Worm (Caenorhabditis elegans): ENCODE measurements around the gene sra-13.

Gene sra-13

ce11 chrII:8450750-8451149, 43.3 kb downstream of the sra-13 start:
- TF ChIP-seq sea-2 (GFP tag; optimal IDR thresholded peaks at IDR 0.05) (no peak), elt-2 (tag; optimal IDR thresholded peaks at IDR 0.05) (no peak), nhr-67 (tag; optimal IDR thresholded peaks at IDR 0.05) (no peak), daf-12 (tag; optimal IDR thresholded peaks at IDR 0.05) (no peak), aly-2 (tag; optimal IDR thresholded peaks at IDR 0.05) (no peak), tbx-2 (tag; optimal IDR thresholded peaks at IDR 0.05) (no peak), pha-4 (tag; optimal IDR thresholded peaks at IDR 0.05) (peak; percentile 10)

DNA sequence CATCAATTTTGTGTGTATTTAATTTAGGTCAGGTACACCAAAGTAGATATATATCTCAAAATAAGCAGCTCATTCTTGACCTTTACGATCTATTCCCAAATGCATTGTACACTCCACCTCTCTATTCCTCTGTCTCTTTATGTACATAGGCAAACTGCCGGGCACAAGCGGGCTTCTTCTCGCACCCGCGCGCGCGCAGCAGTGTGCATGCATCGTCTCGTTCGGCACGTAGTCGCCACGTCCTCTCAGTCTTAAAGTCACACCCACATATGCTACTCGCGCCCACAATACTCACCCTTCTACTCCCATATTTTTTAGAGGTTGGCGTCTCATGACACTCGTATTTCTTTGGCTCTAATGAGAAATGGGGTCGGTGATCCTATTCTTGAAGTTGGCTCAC, 43.9 kb downstream of the sra-13 start:
- TF ChIP-seq lin-39 (tag; optimal IDR thresholded peaks at IDR 0.05) (peak; percentile 90), pha-4 (tag; optimal IDR thresholded peaks at IDR 0.05) (peak; percentile 73), eor-1 (tag; optimal IDR thresholded peaks at IDR 0.05) (no peak)

DNA sequence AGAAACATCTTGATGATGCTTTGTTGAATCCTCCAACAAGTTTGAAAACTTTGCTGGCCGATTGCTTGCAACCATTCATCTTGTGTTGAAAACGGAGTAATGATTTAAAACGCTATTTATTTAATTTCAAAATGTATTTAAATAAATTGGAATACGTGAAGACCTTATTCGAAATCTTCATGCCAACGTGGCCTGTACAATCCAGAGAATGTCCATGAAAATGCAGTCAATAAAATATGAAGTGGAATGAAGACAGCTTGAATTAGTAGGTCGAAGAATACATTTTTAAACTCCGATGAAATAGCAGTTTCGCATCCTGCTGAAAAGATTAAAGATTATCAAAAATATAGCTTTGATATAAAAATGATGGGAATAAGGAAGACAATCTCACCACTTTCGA, 47.0 kb downstream of the sra-13 start, which contains the start of gene F22B5.5:
TSS of gene F22B5.5 (minus strand) at position 101 of the 400 bp plus-strand sequence.
- no peak for TF ChIP-seq zag-1 (tag; optimal IDR thresholded peaks at IDR 0.05)
- TF ChIP-seq nhr-237 (tag; optimal IDR thresholded peaks at IDR 0.05), result no peak
- no peak for TF ChIP-seq lsy-12 (tag; optimal IDR thresholded peaks at IDR 0.05)
- no peak for TF ChIP-seq fkh-10 (GFP tag; optimal IDR thresholded peaks at IDR 0.05)
- no peak for TF ChIP-seq elt-3 (tag; optimal IDR thresholded peaks at IDR 0.05)
- TF ChIP-seq nhr-11 (tag; optimal IDR thresholded peaks at IDR 0.05), result no peak
- TF ChIP-seq ZK546.5 (tag; optimal IDR thresholded peaks at IDR 0.05), result no peak

ce11 chrII:8456094-8456493, 48.6 kb downstream of the sra-13 start, which contains the start of gene F22B5.6:
Gene F22B5.6, minus strand, starts transcription at chrII:8456194.
- no peak for TF ChIP-seq sea-2 (GFP tag; optimal IDR thresholded peaks at IDR 0.05)
- TF ChIP-seq nhr-12 (tag; optimal IDR thresholded peaks at IDR 0.05), result no peak
- no peak for TF ChIP-seq aly-2 (tag; optimal IDR thresholded peaks at IDR 0.05)
- no peak for TF ChIP-seq R02D3.7 (tag; optimal IDR thresholded peaks at IDR 0.05)
- no peak for TF ChIP-seq lin-39 (tag; optimal IDR thresholded peaks at IDR 0.05)
- TF ChIP-seq nhr-76 (tag; optimal IDR thresholded peaks at IDR 0.05), result no peak
- TF ChIP-seq daf-12 (tag; optimal IDR thresholded peaks at IDR 0.05), result no peak
- TF ChIP-seq nhr-237 (tag; optimal IDR thresholded peaks at IDR 0.05), result no peak
- TF ChIP-seq ceh-82 (tag; optimal IDR thresholded peaks at IDR 0.05), result no peak
- no peak for TF ChIP-seq pqm-1 (tag; optimal IDR thresholded peaks at IDR 0.05)
- no peak for TF ChIP-seq lin-15B (tag; optimal IDR thresholded peaks at IDR 0.05)

ce11 chrII:8456681-8457389, 49.4 kb downstream of the sra-13 start:
- no peak for TF ChIP-seq sea-2 (GFP tag; optimal IDR thresholded peaks at IDR 0.05)
- no peak for TF ChIP-seq skn-1 (tag; optimal IDR thresholded peaks at IDR 0.05)
- TF ChIP-seq unc-62 (GFP tag; optimal IDR thresholded peaks at IDR 0.05), result no peak
- no peak for TF ChIP-seq nhr-11 (tag; optimal IDR thresholded peaks at IDR 0.05)
- no peak for TF ChIP-seq zag-1 (tag; optimal IDR thresholded peaks at IDR 0.05)
- TF ChIP-seq nhr-76 (tag; optimal IDR thresholded peaks at IDR 0.05), result no peak
- no peak for TF ChIP-seq pha-4 (tag; optimal IDR thresholded peaks at IDR 0.05)
- TF ChIP-seq ceh-28 (tag; optimal IDR thresholded peaks at IDR 0.05), result no peak
- TF ChIP-seq ceh-82 (tag; optimal IDR thresholded peaks at IDR 0.05), result no peak
- no peak for TF ChIP-seq fkh-10 (GFP tag; optimal IDR thresholded peaks at IDR 0.05)
- no peak for TF ChIP-seq eor-1 (tag; optimal IDR thresholded peaks at IDR 0.05)
- no peak for TF ChIP-seq snpc-4 (tag; optimal IDR thresholded peaks at IDR 0.05)
- no peak for TF ChIP-seq nhr-28 (tag; optimal IDR thresholded peaks at IDR 0.05)
- TF ChIP-seq ama-1 (optimal IDR thresholded peaks at IDR 0.05), result no peak
- TF ChIP-seq mml-1 (tag; optimal IDR thresholded peaks at IDR 0.05), result no peak
- no peak for TF ChIP-seq tbx-2 (tag; optimal IDR thresholded peaks at IDR 0.05)
- TF ChIP-seq nhr-43 (tag; optimal IDR thresholded peaks at IDR 0.05; ENCODE audit: poor library complexity, severe bottlenecking), result no peak
- no peak for TF ChIP-seq nfya-1 (tag; optimal IDR thresholded peaks at IDR 0.05; ENCODE audit: insufficient read depth)
- no peak for TF ChIP-seq elt-3 (tag; optimal IDR thresholded peaks at IDR 0.05)

- TF ChIP-seq jun-1 (tag; optimal IDR thresholded peaks at IDR 0.05) (no peak), pha-4 (tag; optimal IDR thresholded peaks at IDR 0.05) (peak; percentile 20), snpc-4 (tag; optimal IDR thresholded peaks at IDR 0.05) (no peak), nfya-1 (tag; optimal IDR thresholded peaks at IDR 0.05; ENCODE audit: insufficient read depth) (peak; percentile 39), nhr-76 (tag; optimal IDR thresholded peaks at IDR 0.05) (no peak), ceh-16 (tag; optimal IDR thresholded peaks at IDR 0.05) (no peak), nhr-43 (tag; optimal IDR thresholded peaks at IDR 0.05; ENCODE audit: poor library complexity, severe bottlenecking) (no peak), fkh-2 (tag; optimal IDR thresholded peaks at IDR 0.05) (no peak), elt-2 (tag; optimal IDR thresholded peaks at IDR 0.05) (no peak), R02D3.7 (tag; optimal IDR thresholded peaks at IDR 0.05) (no peak), eor-1 (tag; optimal IDR thresholded peaks at IDR 0.05) (no peak), nhr-23 (tag; optimal IDR thresholded peaks at IDR 0.05) (peak; percentile 14), lin-15B (tag; optimal IDR thresholded peaks at IDR 0.05) (peak; percentile 34), ceh-28 (tag; optimal IDR thresholded peaks at IDR 0.05) (peak; percentile 32), lin-39 (tag; optimal IDR thresholded peaks at IDR 0.05) (peak; percentile 54), ztf-4 (tag; optimal IDR thresholded peaks at IDR 0.05) (no peak), nhr-77 (tag; optimal IDR thresholded peaks at IDR 0.05) (no peak), tbx-2 (tag; optimal IDR thresholded peaks at IDR 0.05) (no peak), hmg-11 (tag; optimal IDR thresholded peaks at IDR 0.05) (peak; percentile 33), sea-2 (GFP tag; optimal IDR thresholded peaks at IDR 0.05) (no peak), fkh-10 (GFP tag; optimal IDR thresholded peaks at IDR 0.05) (no peak), zag-1 (tag; optimal IDR thresholded peaks at IDR 0.05) (no peak)
These were observed 50.0 kb downstream of the sra-13 start, which contains the start of gene zyg-9 for ce11 chrII:8457438-8457837. Gene zyg-9, plus strand, starts transcription at chrII:8457818.
